Worm (Caenorhabditis elegans): Measurements from ENCODE around the gene ZK622.4.

ZK622.4 gene

DNA sequence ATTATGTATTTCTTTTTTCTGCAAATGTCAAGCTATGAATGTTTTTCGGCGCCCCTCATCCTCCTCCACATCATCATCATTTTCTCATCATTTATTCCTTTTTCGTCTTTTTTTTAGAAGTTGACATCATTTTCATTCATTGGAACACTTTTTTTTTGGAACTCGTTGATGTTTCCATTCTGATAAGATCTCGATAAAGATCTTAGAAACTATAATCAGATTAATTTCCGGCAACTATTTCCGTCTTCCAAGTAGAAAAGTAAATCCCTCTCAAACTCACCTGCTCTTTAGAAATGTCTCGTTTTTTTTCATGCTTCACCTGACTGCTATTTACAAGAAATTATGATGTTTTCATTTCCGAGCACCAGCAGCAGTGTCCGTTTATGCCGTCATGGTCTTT lies 36.4 kb downstream of the ZK622.4 start (continued):
- TF ChIP-seq tbx-2 (tag; optimal IDR thresholded peaks at IDR 0.05) (no peak), irx-1 (tag; optimal IDR thresholded peaks at IDR 0.05) (no peak), ets-5 (GFP tag; IDR thresholded peaks at IDR 0.05) (no peak), nhr-85 (tag) (no peak), hpl-2 (GFP tag; optimal IDR thresholded peaks at IDR 0.05) (no peak), blmp-1 (tag; optimal IDR thresholded peaks at IDR 0.05) (no peak), nhr-71 (tag; optimal IDR thresholded peaks at IDR 0.05) (peak; percentile 75), mef-2 (tag; optimal IDR thresholded peaks at IDR 0.05) (no peak), fkh-4 (tag; optimal IDR thresholded peaks at IDR 0.05; ENCODE audit: borderline replicate concordance) (no peak), nhr-237 (tag; optimal IDR thresholded peaks at IDR 0.05) (no peak), sup-37 (GFP tag; optimal IDR thresholded peaks at IDR 0.05) (no peak), lsy-2 (tag; optimal IDR thresholded peaks at IDR 0.05) (peak in 1 of 2 experiments; percentile 10), fos-1 (tag; optimal IDR thresholded peaks at IDR 0.05) (no peak), unc-30 (tag; optimal IDR thresholded peaks at IDR 0.05) (no peak), lin-14 (GFP tag; optimal IDR thresholded peaks at IDR 0.05) (peak; percentile 54), nhr-28 (tag; optimal IDR thresholded peaks at IDR 0.05) (no peak), aha-1 (tag; optimal IDR thresholded peaks at IDR 0.05) (no peak), snu-23 (GFP tag; optimal IDR thresholded peaks at IDR 0.05) (no peak), swsn-7 (tag; optimal IDR thresholded peaks at IDR 0.05) (peak; percentile 2), isw-1 (GFP tag; IDR thresholded peaks at IDR 0.05) (no peak), ceh-88 (GFP tag; IDR thresholded peaks at IDR 0.05) (no peak), ceh-63 (GFP tag; optimal IDR thresholded peaks at IDR 0.05) (no peak), nhr-90 (tag; optimal IDR thresholded peaks at IDR 0.05; ENCODE audit: poor library complexity) (no peak), egl-13 (tag; optimal IDR thresholded peaks at IDR 0.05) (peak; percentile 39), F16B12.6 (tag; optimal IDR thresholded peaks at IDR 0.05) (no peak), grh-1 (GFP tag; IDR thresholded peaks at IDR 0.05) (no peak), egl-27 (tag; optimal IDR thresholded peaks at IDR 0.05) (no peak), unc-130 (tag; optimal IDR thresholded peaks at IDR 0.05) (no peak), ztf-4 (tag; optimal IDR thresholded peaks at IDR 0.05) (peak; percentile 12), lin-13 (GFP tag; optimal IDR thresholded peaks at IDR 0.05) (no peak), ces-1 (GFP tag; optimal IDR thresholded peaks at IDR 0.05) (no peak), nhr-47 (tag; optimal IDR thresholded peaks at IDR 0.05) (peak; percentile 60), fkh-10 (GFP tag; optimal IDR thresholded peaks at IDR 0.05) (no peak), unc-98 (GFP tag; IDR thresholded peaks at IDR 0.05) (no peak), dpl-1 (GFP tag; optimal IDR thresholded peaks at IDR 0.05) (no peak), nhr-76 (tag; optimal IDR thresholded peaks at IDR 0.05) (no peak), nhr-77 (tag; optimal IDR thresholded peaks at IDR 0.05) (no peak), nhr-19 (GFP tag; conservative IDR thresholded peaks at IDR 0.05) (no peak)

DNA sequence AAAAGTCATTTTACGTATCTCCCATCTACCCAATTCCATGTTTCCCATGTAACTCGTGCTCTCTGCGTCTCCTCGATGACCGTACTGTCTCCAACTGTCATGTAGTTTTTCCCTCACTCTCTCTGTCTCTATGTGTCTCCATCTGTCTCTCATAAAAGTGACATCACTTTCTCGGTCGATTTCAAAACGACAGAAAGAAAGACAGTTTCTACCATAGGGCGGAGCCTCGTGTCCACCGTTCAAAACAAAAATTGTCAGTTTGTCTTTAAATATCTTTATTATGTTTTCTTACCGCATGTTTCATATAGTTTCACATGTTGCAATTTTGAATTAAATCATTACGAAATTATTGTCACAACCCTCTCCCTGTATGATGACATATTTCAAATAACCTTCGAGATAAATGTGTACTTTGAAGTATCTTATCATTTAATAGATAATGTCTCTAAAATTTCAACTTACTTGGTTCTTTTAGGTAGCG lies 37.7 kb downstream of the ZK622.4 start:
- TF ChIP-seq dsc-1 (tag; optimal IDR thresholded peaks at IDR 0.05), result peak; percentile 86
- TF ChIP-seq nhr-20 (tag; optimal IDR thresholded peaks at IDR 0.05), result peak; percentile 95
- TF ChIP-seq fkh-4 (tag; optimal IDR thresholded peaks at IDR 0.05; ENCODE audit: borderline replicate concordance), result no peak
- TF ChIP-seq sox-4 (tag; optimal IDR thresholded peaks at IDR 0.05), result no peak
- TF ChIP-seq irx-1 (tag; optimal IDR thresholded peaks at IDR 0.05), result peak; percentile 79
- TF ChIP-seq lin-14 (GFP tag; optimal IDR thresholded peaks at IDR 0.05), result peak; percentile 94
- no peak for TF ChIP-seq lin-15B (tag; optimal IDR thresholded peaks at IDR 0.05)
- TF ChIP-seq ets-5 (GFP tag; IDR thresholded peaks at IDR 0.05), result no peak
- peak; percentile 94 for TF ChIP-seq blmp-1 (tag; optimal IDR thresholded peaks at IDR 0.05)
- peak; percentile 49; the same call in 1 of the 2 replicates for TF ChIP-seq mab-9 (GFP tag; IDR thresholded peaks at IDR 0.05)
- TF ChIP-seq lin-35 (GFP tag; optimal IDR thresholded peaks at IDR 0.05), result peak; percentile 50 to 84
- TF ChIP-seq alr-1 (tag; optimal IDR thresholded peaks at IDR 0.05; ENCODE audit: borderline replicate concordance), result no peak
- peak; percentile 75 to 87 for TF ChIP-seq lsy-2 (tag; optimal IDR thresholded peaks at IDR 0.05)
- peak; percentile 89 for TF ChIP-seq nhr-77 (tag; optimal IDR thresholded peaks at IDR 0.05)
- peak; percentile 83 for TF ChIP-seq nhr-47 (tag; optimal IDR thresholded peaks at IDR 0.05)
- TF ChIP-seq nhr-11 (tag; optimal IDR thresholded peaks at IDR 0.05), result peak; percentile 83
- TF ChIP-seq fos-1 (tag; optimal IDR thresholded peaks at IDR 0.05), result peak; percentile 82
- peak; percentile 15 for TF ChIP-seq sup-37 (GFP tag; optimal IDR thresholded peaks at IDR 0.05)
- peak; percentile 77 to 81 for TF ChIP-seq efl-1 (optimal IDR thresholded peaks at IDR 0.05)
- peak; percentile 44 to 95 for TF ChIP-seq efl-1 (GFP tag; optimal IDR thresholded peaks at IDR 0.05 in 1 of 2)
- peak; percentile 79 for TF ChIP-seq C16A3.4 (tag; optimal IDR thresholded peaks at IDR 0.05)
- TF ChIP-seq ceh-8 (GFP tag; optimal IDR thresholded peaks at IDR 0.05), result no peak
- TF ChIP-seq ceh-63 (GFP tag; optimal IDR thresholded peaks at IDR 0.05), result no peak
- peak; percentile 39 for TF ChIP-seq ama-1 (optimal IDR thresholded peaks at IDR 0.05)
- peak; percentile 82 for TF ChIP-seq nhr-19 (GFP tag; conservative IDR thresholded peaks at IDR 0.05)
- TF ChIP-seq snpc-4 (tag; optimal IDR thresholded peaks at IDR 0.05), result peak; percentile 25
- TF ChIP-seq nhr-28 (tag; optimal IDR thresholded peaks at IDR 0.05), result no peak

Data from whole organism, L1 larva.